Worm (Caenorhabditis elegans): ENCODE results near the gene sdz-26.
A peak's percentile ranks its signal among the peaks of the same experiment; 100 is the strongest.

ce11 chrII:14413035-14413525 lies 31.5 kb downstream of the sdz-26 start, which contains the start of gene exl-1:
- TF ChIP-seq ztf-4 (tag; optimal IDR thresholded peaks at IDR 0.05) (no peak), elt-2 (tag; optimal IDR thresholded peaks at IDR 0.05) (no peak), nhr-77 (tag; optimal IDR thresholded peaks at IDR 0.05) (no peak), dpl-1 (GFP tag; optimal IDR thresholded peaks at IDR 0.05) (peak; percentile 22 to 67 (median 58)), unc-130 (tag; optimal IDR thresholded peaks at IDR 0.05) (no peak), pqm-1 (tag; optimal IDR thresholded peaks at IDR 0.05) (no peak), ceh-8 (GFP tag; optimal IDR thresholded peaks at IDR 0.05) (no peak), lsy-2 (tag; optimal IDR thresholded peaks at IDR 0.05) (peak in 1 of 2 experiments; percentile 29), lin-39 (tag; optimal IDR thresholded peaks at IDR 0.05) (no peak)

Measured in whole organism, L1 larva.